Fruit fly (Drosophila melanogaster) whole organism, embryonic: ENCODE measurements around the gene CG17803.

Source experiments
- Antp ChIP-seq: fragments of 200-800 bp; sonication (Bioruptor generic); optimal IDR thresholded peaks from 3 replicates; lab custom pipeline; 2016; ENCODE audit warnings: missing biosample characterization, missing genetic modification characterization
- Atf-2 ChIP-seq: fragments of 200-800 bp; sonication (Bioruptor generic); optimal IDR thresholded peaks from 2 replicates; lab custom pipeline; 2016; ENCODE audit warnings: missing biosample characterization, missing genetic modification characterization
- CG10321 ChIP-seq: fragments of 200-800 bp; sonication (Bioruptor generic); IDR thresholded peaks from 2 replicates; pipeline ENCODE4 v1.3.6; 2022; ENCODE audit warnings: missing biosample characterization, missing genetic modification characterization
- CG10431 ChIP-seq: fragments of 200-800 bp; sonication (Bioruptor generic); optimal IDR thresholded peaks from 3 replicates; lab custom pipeline; 2018; ENCODE audit warnings: missing biosample characterization, mild to moderate bottlenecking, missing genetic modification characterization
- CG10462 ChIP-seq: fragments of 200-800 bp; sonication (Bioruptor generic); optimal IDR thresholded peaks from 2 replicates; lab custom pipeline; 2016; ENCODE audit warnings: missing biosample characterization, missing genetic modification characterization
- CG10543 ChIP-seq: fragments of 200-800 bp; sonication (Bioruptor generic); optimal IDR thresholded peaks from 3 replicates; lab custom pipeline; 2017; ENCODE audit warnings: missing biosample characterization, mild to moderate bottlenecking, missing genetic modification characterization, moderate library complexity
- CG11247 ChIP-seq: fragments of 200-800 bp; sonication (Bioruptor generic); IDR thresholded peaks from 2 replicates; pipeline ENCODE4 v1.3.6; 2022; ENCODE audit warnings: missing biosample characterization, missing genetic modification characterization
- CG11695 ChIP-seq: fragments of 200-800 bp; sonication (Bioruptor generic); IDR thresholded peaks from 3 replicates; pipeline ENCODE4 v1.3.6; 2022; ENCODE audit warnings: missing biosample characterization, missing genetic modification characterization
- CG12236 ChIP-seq: fragments of 200-800 bp; sonication (Bioruptor generic); optimal IDR thresholded peaks from 2 replicates; lab custom pipeline; 2016; ENCODE audit warnings: missing biosample characterization, missing genetic modification characterization
- CG15269 ChIP-seq: fragments of 200-800 bp; sonication (Bioruptor generic); optimal IDR thresholded peaks from 2 replicates; lab custom pipeline; 2018; ENCODE audit warnings: missing biosample characterization, mild to moderate bottlenecking, missing genetic modification characterization, moderate library complexity
- CG17568 ChIP-seq: fragments of 200-800 bp; sonication (Bioruptor generic); optimal IDR thresholded peaks from 2 replicates; lab custom pipeline; 2018; ENCODE audit warnings: missing biosample characterization, mild to moderate bottlenecking, missing genetic modification characterization, moderate library complexity
- CG2116 ChIP-seq: fragments of 200-800 bp; sonication (Bioruptor generic); optimal IDR thresholded peaks from 3 replicates; lab custom pipeline; 2018; ENCODE audit warnings: missing biosample characterization, mild to moderate bottlenecking, missing genetic modification characterization
- CG31441 ChIP-seq: fragments of 200-800 bp; sonication (Bioruptor generic); IDR thresholded peaks from 2 replicates; pipeline ENCODE4 v1.3.6; 2022; ENCODE audit warnings: missing biosample characterization, missing genetic modification characterization
- CG32772 ChIP-seq: fragments of 200-800 bp; sonication (Bioruptor generic); IDR thresholded peaks from 2 replicates; pipeline ENCODE4 v1.3.6; 2022; ENCODE audit warnings: missing biosample characterization, missing genetic modification characterization
- CG33213 ChIP-seq: fragments of 200-800 bp; sonication (Bioruptor generic); optimal IDR thresholded peaks from 3 replicates; lab custom pipeline; 2016; ENCODE audit warnings: missing biosample characterization, missing genetic modification characterization
- CG34376 ChIP-seq: fragments of 200-800 bp; sonication (Bioruptor generic); optimal IDR thresholded peaks from 2 replicates; lab custom pipeline; 2018; ENCODE audit warnings: missing biosample characterization, mild to moderate bottlenecking, missing genetic modification characterization
- CG4360 ChIP-seq: fragments of 200-800 bp; sonication (Bioruptor generic); IDR thresholded peaks from 2 replicates; pipeline ENCODE4 v1.3.6; 2022; ENCODE audit warnings: missing biosample characterization, missing genetic modification characterization
- CG5245 ChIP-seq: fragments of 200-800 bp; sonication (Bioruptor generic); optimal IDR thresholded peaks from 3 replicates; lab custom pipeline; 2016; ENCODE audit warnings: missing biosample characterization, missing genetic modification characterization
- CG5953 ChIP-seq: fragments of 200-800 bp; sonication (Bioruptor generic); IDR thresholded peaks from 2 replicates; pipeline ENCODE4 v1.3.6; 2022; ENCODE audit warnings: missing biosample characterization, missing genetic modification characterization
- CG9876 ChIP-seq: fragments of 200-800 bp; sonication (Bioruptor generic); optimal IDR thresholded peaks from 2 replicates; lab custom pipeline; 2016; ENCODE audit warnings: missing biosample characterization, missing genetic modification characterization
- Dip3 ChIP-seq: fragments of 200-800 bp; sonication (Bioruptor generic); optimal IDR thresholded peaks from 3 replicates; lab custom pipeline; 2016; ENCODE audit warnings: missing biosample characterization, missing genetic modification characterization
- Doc3 ChIP-seq: fragments of 200-800 bp; sonication (Bioruptor generic); IDR thresholded peaks from 3 replicates; pipeline ENCODE4 v1.3.6; 2022; ENCODE audit warnings: missing biosample characterization, missing genetic modification characterization; ENCODE audit not compliant: partially characterized antibody
- E2f2 ChIP-seq: fragments of 200-800 bp; sonication (Bioruptor generic); IDR thresholded peaks from 2 replicates; pipeline ENCODE4 v1.3.6; 2022; ENCODE audit warnings: missing biosample characterization, missing genetic modification characterization
- Fer2 ChIP-seq: fragments of 200-800 bp; sonication (Bioruptor generic); optimal IDR thresholded peaks from 2 replicates; lab custom pipeline; 2018; ENCODE audit warnings: missing biosample characterization, mild to moderate bottlenecking, missing genetic modification characterization, moderate library complexity
- HLHmδ ChIP-seq: fragments of 200-800 bp; sonication (Bioruptor generic); optimal IDR thresholded peaks from 2 replicates; lab custom pipeline; 2018; ENCODE audit warnings: missing biosample characterization, mild to moderate bottlenecking, missing genetic modification characterization, moderate library complexity
- Lim3 ChIP-seq: fragments of 200-800 bp; sonication (Bioruptor generic); IDR thresholded peaks from 2 replicates; pipeline ENCODE4 v1.3.6; 2022; ENCODE audit warnings: missing biosample characterization, missing genetic modification characterization
- Lpt ChIP-seq: fragments of >200 bp; optimal IDR thresholded peaks from 2 replicates; lab custom pipeline; 2018; ENCODE audit warnings: missing biosample characterization, missing genetic modification characterization
- NFAT ChIP-seq: fragments of 200-800 bp; sonication (Bioruptor generic); IDR thresholded peaks from 2 replicates; pipeline ENCODE4 v1.3.6; 2022; ENCODE audit warnings: missing biosample characterization, missing genetic modification characterization
- NK7.1 ChIP-seq: fragments of 200-800 bp; sonication (Bioruptor generic); optimal IDR thresholded peaks from 3 replicates; lab custom pipeline; 2016; ENCODE audit warnings: missing biosample characterization, missing genetic modification characterization
- NfI ChIP-seq: fragments of 200-800 bp; sonication (Bioruptor generic); optimal IDR thresholded peaks from 3 replicates; lab custom pipeline; 2018; ENCODE audit warnings: missing biosample characterization, mild to moderate bottlenecking, missing genetic modification characterization, moderate library complexity
- Oaz ChIP-seq: fragments of 200-800 bp; sonication (Bioruptor generic); IDR thresholded peaks from 2 replicates; pipeline ENCODE4 v1.3.6; 2022; ENCODE audit warnings: missing biosample characterization, missing genetic modification characterization
- Oli ChIP-seq: fragments of 200-800 bp; sonication (Bioruptor generic); optimal IDR thresholded peaks from 2 replicates; lab custom pipeline; 2018; ENCODE audit warnings: missing biosample characterization, mild to moderate bottlenecking, missing genetic modification characterization, moderate library complexity
- Six4 ChIP-seq: fragments of 200-800 bp; sonication (Bioruptor generic); optimal IDR thresholded peaks from 2 replicates; lab custom pipeline; 2016; ENCODE audit warnings: missing biosample characterization, missing genetic modification characterization
- Spps ChIP-seq: fragments of 200-800 bp; sonication (Bioruptor generic); optimal IDR thresholded peaks from 2 replicates; lab custom pipeline; 2018; ENCODE audit warnings: missing biosample characterization, mild to moderate bottlenecking, missing genetic modification characterization
- ac ChIP-seq: fragments of 200-800 bp; sonication (Bioruptor generic); optimal IDR thresholded peaks from 3 replicates; lab custom pipeline; 2017; ENCODE audit warnings: missing biosample characterization, mild to moderate bottlenecking, missing genetic modification characterization
- al ChIP-seq: fragments of 200-800 bp; sonication (Bioruptor generic); IDR thresholded peaks from 2 replicates; pipeline ENCODE4 v1.3.6; 2022; ENCODE audit warnings: missing biosample characterization, missing genetic modification characterization
- croc ChIP-seq: fragments of 200-800 bp; sonication (Bioruptor generic); conservative IDR thresholded peaks from 3 replicates; pipeline ENCODE4 v1.3.6; 2022; ENCODE audit warnings: missing biosample characterization, missing genetic modification characterization
- dmrt99B ChIP-seq: fragments of 200-800 bp; sonication (Bioruptor generic); optimal IDR thresholded peaks from 2 replicates; lab custom pipeline; 2018; ENCODE audit warnings: missing biosample characterization, mild to moderate bottlenecking, missing genetic modification characterization, moderate library complexity
- en ChIP-seq: fragments of 200-800 bp; sonication (Bioruptor generic); optimal IDR thresholded peaks from 2 replicates; lab custom pipeline; 2016; ENCODE audit warnings: missing biosample characterization, missing genetic modification characterization
- fu2 ChIP-seq: fragments of 200-800 bp; sonication (Bioruptor generic); optimal IDR thresholded peaks from 2 replicates; lab custom pipeline; 2016; ENCODE audit warnings: missing biosample characterization, missing genetic modification characterization
- insv ChIP-seq, 2 experiments: fragments of 200-800 bp; sonication (Bioruptor generic); optimal IDR thresholded peaks; 3 replicates each; lab custom pipeline; 2016 to 2018; ENCODE audit warnings: missing biosample characterization in 2 of 2, missing genetic modification characterization in 2 of 2
- nerfin-1 ChIP-seq: fragments of 200-800 bp; sonication (Bioruptor generic); optimal IDR thresholded peaks from 3 replicates; lab custom pipeline; 2019; ENCODE audit warnings: missing biosample characterization, mild to moderate bottlenecking, missing genetic modification characterization, moderate library complexity
- pum ChIP-seq: fragments of 200-800 bp; sonication (Bioruptor generic); optimal IDR thresholded peaks from 2 replicates; lab custom pipeline; 2016; ENCODE audit warnings: missing biosample characterization, missing genetic modification characterization
- sens ChIP-seq: fragments of 200-800 bp; sonication (Bioruptor generic); peaks from one replicate; lab custom pipeline; 2016; ENCODE audit warnings: missing biosample characterization, missing genetic modification characterization
- sim ChIP-seq: fragments of 200-800 bp; sonication (Bioruptor generic); IDR thresholded peaks from 2 replicates; pipeline ENCODE4 v1.3.6; 2022; ENCODE audit warnings: missing biosample characterization, missing genetic modification characterization
- stwl ChIP-seq: fragments of 200-800 bp; sonication (Bioruptor generic); optimal IDR thresholded peaks from 3 replicates; lab custom pipeline; 2018; ENCODE audit warnings: missing biosample characterization, mild to moderate bottlenecking, missing genetic modification characterization, moderate library complexity
- tin ChIP-seq: fragments of 200-800 bp; sonication (Bioruptor generic); optimal IDR thresholded peaks from 3 replicates; lab custom pipeline; 2016; ENCODE audit warnings: missing biosample characterization, missing genetic modification characterization
- tx ChIP-seq: fragments of 200-800 bp; sonication (Bioruptor generic); optimal IDR thresholded peaks from 2 replicates; lab custom pipeline; 2016; ENCODE audit warnings: missing biosample characterization, missing genetic modification characterization
- unc-4 ChIP-seq: fragments of 200-800 bp; sonication (Bioruptor generic); IDR thresholded peaks from 2 replicates; pipeline ENCODE4 v1.3.6; 2022; ENCODE audit warnings: missing biosample characterization, missing genetic modification characterization; ENCODE audit not compliant: partially characterized antibody
- vfl ChIP-seq: fragments of 200-800 bp; sonication (Bioruptor generic); optimal IDR thresholded peaks from 2 replicates; lab custom pipeline; 2016; ENCODE audit warnings: missing biosample characterization, missing genetic modification characterization
- vvl ChIP-seq: fragments of 200-800 bp; sonication (Bioruptor generic); IDR thresholded peaks from 2 replicates; pipeline ENCODE4 v1.3.6; 2022; ENCODE audit warnings: missing biosample characterization, missing genetic modification characterization
- yki ChIP-seq: fragments of >200 bp; optimal IDR thresholded peaks from 3 replicates; lab custom pipeline; 2018

The CG17803 gene

DNA sequence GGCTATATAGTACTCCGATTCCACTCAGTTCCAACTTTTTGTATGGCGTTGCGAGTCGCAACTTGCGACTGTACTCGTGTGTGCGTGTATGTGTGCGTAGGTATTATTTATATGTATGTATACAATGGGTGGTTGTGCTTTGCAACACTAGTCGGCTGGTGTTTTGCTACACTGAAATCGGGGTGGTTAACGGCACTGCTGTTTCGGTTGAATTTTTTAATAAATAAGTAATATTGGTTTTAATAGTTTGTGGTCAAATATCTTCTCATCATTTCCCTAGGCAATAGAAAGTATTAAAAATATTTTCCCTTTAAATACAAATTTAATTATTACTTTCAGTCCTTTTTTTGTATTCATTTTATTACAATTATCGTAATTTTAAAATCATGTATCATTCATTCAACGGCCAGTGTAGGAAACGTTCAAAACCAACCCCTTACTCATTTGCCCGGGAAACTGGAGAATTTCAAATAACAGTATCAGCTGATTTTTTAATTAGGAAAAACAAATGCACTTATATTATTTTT, 3.0 kb downstream of the CG17803 start, which contains the start of gene CG7379 (continued):
- TF ChIP-seq CG12236 (GFP tag; lab: Kevin White, UChicago) (peak; percentile 14), NfI (peak; percentile 89), Fer2 (peak; percentile 57), Oli (tag; lab: Kevin White, UChicago) (peak; percentile 65), Oaz (no peak), NFAT (peak; percentile 93), Atf-2 (GFP tag; lab: Kevin White, UChicago) (peak; percentile 60), insv (GFP tag; optimal IDR thresholded peaks at IDR 0.05; lab: Kevin White, UChicago) (peak in 1 of 2 experiments; percentile 73), Antp (GFP tag; lab: Kevin White, UChicago) (peak; percentile 81), HLHmδ (GFP tag; lab: Kevin White, UChicago) (no peak), CG4360 (no peak), CG32772 (GFP tag; lab: Robert Waterston, UW) (peak; percentile 68), NK7.1 (GFP tag; lab: Kevin White, UChicago) (peak; percentile 30), E2f2 (GFP tag; lab: Robert Waterston, UW) (peak; percentile 89), tin (GFP tag; lab: Kevin White, UChicago) (peak; percentile 88), vvl (GFP tag; lab: Robert Waterston, UW) (peak; percentile 90), CG10431 (peak; percentile 76), yki (lab: Kevin White, UChicago) (no peak), croc (GFP tag; lab: Robert Waterston, UW) (peak; percentile 40; the same call in 1 of the 3 replicates), CG11695 (GFP tag; lab: Robert Waterston, UW) (no peak), CG5245 (GFP tag; lab: Kevin White, UChicago) (peak; percentile 78), sim (no peak), CG17568 (GFP tag; lab: Kevin White, UChicago) (no peak), CG10321 (GFP tag; lab: Robert Waterston, UW) (no peak), CG5953 (peak; percentile 67), tx (GFP tag; lab: Kevin White, UChicago) (peak; percentile 70), Lpt (GFP tag; lab: Kevin White, UChicago) (no peak), stwl (tag; lab: Kevin White, UChicago) (peak; percentile 71), CG33213 (GFP tag; lab: Kevin White, UChicago) (peak; percentile 72), CG15269 (peak; percentile 66), nerfin-1 (tag; lab: Kevin White, UChicago) (peak; percentile 71), Doc3 (no peak), ac (GFP tag; lab: Kevin White, UChicago) (no peak), CG9876 (peak; percentile 61), CG34376 (GFP tag; lab: Kevin White, UChicago) (peak; percentile 85), Dip3 (GFP tag; lab: Kevin White, UChicago) (peak; percentile 93), CG31441 (peak; percentile 71), al (peak; percentile 71), en (GFP tag; lab: Kevin White, UChicago) (peak; percentile 5), Lim3 (no peak; the same call in 1 of the 2 replicates), CG11247 (GFP tag; lab: Robert Waterston, UW) (peak; percentile 92), dmrt99B (tag; lab: Kevin White, UChicago) (peak; percentile 64), vfl (GFP tag; lab: Kevin White, UChicago) (peak; percentile 91), pum (peak; percentile 77), CG10543 (GFP tag; lab: Kevin White, UChicago) (peak; percentile 92), Six4 (GFP tag; lab: Kevin White, UChicago) (peak; percentile 62), unc-4 (GFP tag; lab: Robert Waterston, UW) (no peak), fu2 (GFP tag; lab: Kevin White, UChicago) (peak; percentile 91), CG2116 (GFP tag; lab: Kevin White, UChicago) (peak; percentile 70), Spps (tag; lab: Kevin White, UChicago) (no peak), sens (GFP tag; lab: Kevin White, UChicago) (peak; percentile 92), CG10462 (GFP tag; lab: Kevin White, UChicago) (peak; percentile 67)
